Fruit fly (Drosophila melanogaster) whole organism, embryonic: ENCODE results near the gene CG7985.
A peak's percentile ranks its signal among the peaks of the same experiment; 100 is the strongest.

Experiments used
- Atf6 ChIP-seq: fragments of 200-800 bp; sonication (Bioruptor generic); IDR thresholded peaks from 2 replicates; pipeline ENCODE4 v1.3.6; 2022; ENCODE audit warnings: missing biosample characterization, missing genetic modification characterization
- B-H1 ChIP-seq: fragments of 200-800 bp; sonication (Bioruptor generic); IDR thresholded peaks from 3 replicates; pipeline ENCODE4 v1.3.6; 2022; ENCODE audit warnings: missing biosample characterization, missing genetic modification characterization
- BEAF-32 ChIP-seq: fragments of 200-800 bp; sonication (Bioruptor generic); optimal IDR thresholded peaks from 3 replicates; lab custom pipeline; 2017; ENCODE audit warnings: missing biosample characterization, missing genetic modification characterization, mild to moderate bottlenecking, moderate library complexity, missing genetic modification reagents
- CG10565 ChIP-seq: fragments of 200-800 bp; sonication (Bioruptor generic); optimal IDR thresholded peaks from 3 replicates; lab custom pipeline; 2016; ENCODE audit warnings: missing biosample characterization, mild to moderate bottlenecking, missing genetic modification characterization
- CG10654 ChIP-seq: fragments of 200-800 bp; sonication (Bioruptor generic); optimal IDR thresholded peaks from 2 replicates; lab custom pipeline; 2016; ENCODE audit warnings: missing biosample characterization, missing genetic modification characterization
- CG11398 ChIP-seq: fragments of 200-800 bp; sonication (Bioruptor generic); optimal IDR thresholded peaks from 2 replicates; lab custom pipeline; 2016; ENCODE audit warnings: missing biosample characterization, missing genetic modification characterization
- CG11504 ChIP-seq: fragments of 200-800 bp; sonication (Bioruptor generic); optimal IDR thresholded peaks from 3 replicates; lab custom pipeline; 2019; ENCODE audit warnings: missing biosample characterization, mild to moderate bottlenecking, missing genetic modification characterization, moderate library complexity
- CG11560 ChIP-seq: fragments of 200-800 bp; sonication (Bioruptor generic); IDR thresholded peaks from 3 replicates; pipeline ENCODE4 v1.3.6; 2022; ENCODE audit warnings: missing biosample characterization, missing genetic modification characterization
- CG12659 ChIP-seq: fragments of 200-800 bp; sonication (Bioruptor generic); optimal IDR thresholded peaks from 3 replicates; lab custom pipeline; 2017; ENCODE audit warnings: mild to moderate bottlenecking, missing biosample characterization, missing genetic modification reagents, missing genetic modification characterization
- CG12942 ChIP-seq: fragments of 200-800 bp; sonication (Bioruptor generic); optimal IDR thresholded peaks from 3 replicates; lab custom pipeline; 2016; ENCODE audit warnings: missing biosample characterization, missing genetic modification characterization
- CG13123 ChIP-seq: fragments of 200-800 bp; sonication (Bioruptor generic); optimal IDR thresholded peaks from 2 replicates; lab custom pipeline; 2016; ENCODE audit warnings: missing biosample characterization, missing genetic modification characterization
- CG13424 ChIP-seq: fragments of 200-800 bp; sonication (Bioruptor generic); optimal IDR thresholded peaks from 2 replicates; lab custom pipeline; 2019; ENCODE audit warnings: missing biosample characterization, mild to moderate bottlenecking, missing genetic modification characterization, moderate library complexity
- CG13775 ChIP-seq: fragments of 200-800 bp; sonication (Bioruptor generic); optimal IDR thresholded peaks from 3 replicates; lab custom pipeline; 2017; ENCODE audit warnings: missing biosample characterization, mild to moderate bottlenecking, missing genetic modification characterization
- CG17802 ChIP-seq: fragments of 200-800 bp; sonication (Bioruptor generic); optimal IDR thresholded peaks from 2 replicates; lab custom pipeline; 2018; ENCODE audit warnings: missing biosample characterization, mild to moderate bottlenecking, missing genetic modification characterization, moderate library complexity
- CG18599 ChIP-seq: fragments of 200-800 bp; sonication (Bioruptor generic); optimal IDR thresholded peaks from 3 replicates; lab custom pipeline; 2017; ENCODE audit warnings: missing biosample characterization, missing genetic modification characterization, mild to moderate bottlenecking, moderate library complexity, missing genetic modification reagents
- CG2129 ChIP-seq: fragments of 200-800 bp; sonication (Bioruptor generic); IDR thresholded peaks from 2 replicates; pipeline ENCODE4 v1.3.6; 2022; ENCODE audit warnings: missing biosample characterization, missing genetic modification characterization; ENCODE audit not compliant: partially characterized antibody
- CG2678 ChIP-seq: fragments of 200-800 bp; sonication (Bioruptor generic); optimal IDR thresholded peaks from 3 replicates; lab custom pipeline; 2019; ENCODE audit warnings: missing biosample characterization, mild to moderate bottlenecking, missing genetic modification characterization, moderate library complexity
- CG2889 ChIP-seq: fragments of 200-800 bp; sonication (Bioruptor generic); IDR thresholded peaks from 3 replicates; pipeline ENCODE4 v1.3.6; 2022; ENCODE audit warnings: missing biosample characterization, missing genetic modification characterization
- CG30403 ChIP-seq: fragments of 200-800 bp; sonication (Bioruptor generic); optimal IDR thresholded peaks from 3 replicates; lab custom pipeline; 2016; ENCODE audit warnings: missing biosample characterization, missing genetic modification characterization
- CG3163 ChIP-seq: fragments of 200-800 bp; sonication (Bioruptor generic); optimal IDR thresholded peaks from 3 replicates; lab custom pipeline; 2016; ENCODE audit warnings: missing biosample characterization, missing genetic modification characterization
- CG4404 ChIP-seq: fragments of 200-800 bp; sonication (Bioruptor generic); IDR thresholded peaks from 2 replicates; pipeline ENCODE4 v1.3.6; 2022; ENCODE audit warnings: missing biosample characterization, missing genetic modification characterization
- CG7786 ChIP-seq: fragments of 200-800 bp; sonication (Bioruptor generic); optimal IDR thresholded peaks from 2 replicates; lab custom pipeline; 2016; ENCODE audit warnings: missing biosample characterization, missing genetic modification characterization
- CG9817 ChIP-seq: fragments of 200-800 bp; sonication (Bioruptor generic); optimal IDR thresholded peaks from 2 replicates; lab custom pipeline; 2018; ENCODE audit warnings: missing biosample characterization, mild to moderate bottlenecking, missing genetic modification characterization, moderate library complexity
- CkIIα-i1 ChIP-seq: fragments of 200-800 bp; sonication (Bioruptor generic); IDR thresholded peaks from 2 replicates; pipeline ENCODE4 v1.3.6; 2022; ENCODE audit warnings: missing biosample characterization, missing genetic modification characterization
- Dbx ChIP-seq: fragments of 200-800 bp; sonication (Bioruptor generic); IDR thresholded peaks from 3 replicates; pipeline ENCODE4 v1.3.6; 2022; ENCODE audit warnings: missing biosample characterization, missing genetic modification characterization
- Doc3 ChIP-seq: fragments of 200-800 bp; sonication (Bioruptor generic); IDR thresholded peaks from 3 replicates; pipeline ENCODE4 v1.3.6; 2022; ENCODE audit warnings: missing biosample characterization, missing genetic modification characterization; ENCODE audit not compliant: partially characterized antibody
- Dref ChIP-seq: fragments of 200-800 bp; sonication (Bioruptor generic); IDR thresholded peaks from 2 replicates; pipeline ENCODE4 v1.3.6; 2022; ENCODE audit warnings: missing biosample characterization, missing genetic modification characterization
- Drgx ChIP-seq: fragments of 200-800 bp; sonication (Bioruptor generic); IDR thresholded peaks from 2 replicates; pipeline ENCODE4 v1.3.6; 2022; ENCODE audit warnings: missing biosample characterization, missing genetic modification characterization
- E2f2 ChIP-seq: fragments of 200-800 bp; sonication (Bioruptor generic); IDR thresholded peaks from 2 replicates; pipeline ENCODE4 v1.3.6; 2022; ENCODE audit warnings: missing biosample characterization, missing genetic modification characterization
- Eip74EF ChIP-seq, 2 experiments: fragments of 200-800 bp in 1 of 2; fragments of >200 bp in 1 of 2; sonication (Bioruptor generic) in 1 of 2; optimal IDR thresholded peaks; 2 replicates each; lab custom pipeline; 2017 to 2019; ENCODE audit warnings: missing biosample characterization in 2 of 2, missing genetic modification characterization in 2 of 2, mild to moderate bottlenecking in 1 of 2, moderate library complexity in 1 of 2
- Ets65A ChIP-seq: fragments of 200-800 bp; sonication (Bioruptor generic); peaks from one replicate; lab custom pipeline; 2016; ENCODE audit warnings: missing biosample characterization, missing genetic modification characterization
- Gug ChIP-seq: fragments of 200-800 bp; sonication (Bioruptor generic); IDR thresholded peaks from 4 replicates; pipeline ENCODE4 v1.3.6; 2022; ENCODE audit warnings: missing biosample characterization, missing genetic modification characterization
- PHDP ChIP-seq: fragments of 200-800 bp; sonication (Bioruptor generic); optimal IDR thresholded peaks from 3 replicates; lab custom pipeline; 2018; ENCODE audit warnings: missing biosample characterization, mild to moderate bottlenecking, missing genetic modification characterization, moderate library complexity
- Sry-β ChIP-seq: fragments of 200-800 bp; sonication (Bioruptor generic); optimal IDR thresholded peaks from 2 replicates; lab custom pipeline; 2018; ENCODE audit warnings: missing biosample characterization, mild to moderate bottlenecking, missing genetic modification characterization, moderate library complexity
- ac ChIP-seq: fragments of 200-800 bp; sonication (Bioruptor generic); optimal IDR thresholded peaks from 3 replicates; lab custom pipeline; 2017; ENCODE audit warnings: missing biosample characterization, mild to moderate bottlenecking, missing genetic modification characterization
- ash1 ChIP-seq: fragments of 200-800 bp; sonication (Bioruptor generic); optimal IDR thresholded peaks from 2 replicates; lab custom pipeline; 2018; ENCODE audit warnings: missing biosample characterization, mild to moderate bottlenecking, missing genetic modification characterization
- cas ChIP-seq: fragments of 200-800 bp; sonication (Bioruptor generic); IDR thresholded peaks from 2 replicates; pipeline ENCODE4 v1.3.6; 2022; ENCODE audit warnings: missing biosample characterization, missing genetic modification characterization
- crc ChIP-seq: fragments of 200-800 bp; sonication (Bioruptor generic); optimal IDR thresholded peaks from 2 replicates; lab custom pipeline; 2016; ENCODE audit warnings: missing biosample characterization, missing genetic modification characterization
- danr ChIP-seq: fragments of 200-800 bp; sonication (Bioruptor generic); IDR thresholded peaks from 2 replicates; pipeline ENCODE4 v1.3.6; 2022; ENCODE audit warnings: missing biosample characterization, missing genetic modification characterization
- inv ChIP-seq: fragments of 200-800 bp; sonication (Bioruptor generic); IDR thresholded peaks from 2 replicates; pipeline ENCODE4 v1.3.6; 2022; ENCODE audit warnings: missing biosample characterization, missing genetic modification characterization; ENCODE audit not compliant: partially characterized antibody
- jumu ChIP-seq: fragments of 200-800 bp; sonication (Bioruptor generic); optimal IDR thresholded peaks from 3 replicates; lab custom pipeline; 2016; ENCODE audit warnings: missing biosample characterization, missing genetic modification characterization
- klu ChIP-seq: fragments of 200-800 bp; sonication (Bioruptor generic); IDR thresholded peaks from 2 replicates; pipeline ENCODE4 v1.3.6; 2022; ENCODE audit warnings: missing biosample characterization, missing genetic modification characterization
- kni ChIP-seq: fragments of 200-800 bp; sonication (Bioruptor generic); optimal IDR thresholded peaks from 3 replicates; lab custom pipeline; 2017; ENCODE audit warnings: mild to moderate bottlenecking, missing biosample characterization, missing genetic modification reagents, missing genetic modification characterization
- org-1 ChIP-seq: fragments of 200-800 bp; sonication (Bioruptor generic); optimal IDR thresholded peaks from 2 replicates; lab custom pipeline; 2017; ENCODE audit warnings: missing biosample characterization, missing genetic modification characterization
- phol ChIP-seq: fragments of 200-800 bp; sonication (Bioruptor generic); optimal IDR thresholded peaks from 3 replicates; lab custom pipeline; 2018; ENCODE audit warnings: missing biosample characterization, mild to moderate bottlenecking, missing genetic modification characterization, moderate library complexity
- pnt ChIP-seq: fragments of 200-800 bp; sonication (Bioruptor generic); optimal IDR thresholded peaks from 3 replicates; lab custom pipeline; 2016; ENCODE audit warnings: missing biosample characterization, missing genetic modification characterization
- toy ChIP-seq: fragments of 200-800 bp; sonication (Bioruptor generic); IDR thresholded peaks from 2 replicates; pipeline ENCODE4 v1.3.6; 2022; ENCODE audit warnings: missing biosample characterization, missing genetic modification characterization
- z ChIP-seq: fragments of 200-800 bp; sonication (Bioruptor generic); IDR thresholded peaks from 3 replicates; pipeline ENCODE4 v1.3.6; 2022; ENCODE audit warnings: missing biosample characterization, missing genetic modification characterization
- zen ChIP-seq: fragments of 200-800 bp; sonication (Bioruptor generic); optimal IDR thresholded peaks from 3 replicates; lab custom pipeline; 2018; ENCODE audit warnings: missing biosample characterization, mild to moderate bottlenecking, missing genetic modification characterization, moderate library complexity
- zfh1 ChIP-seq: fragments of 200-800 bp; sonication (Bioruptor generic); IDR thresholded peaks from 3 replicates; pipeline ENCODE4 v1.3.6; 2022; ENCODE audit warnings: missing biosample characterization, missing genetic modification characterization

CG7985 gene

dm6 chr3R:18220211-18220749 is 20.6 kb downstream of the CG7985 start, which contains the start of the genes CG7988 and CG7183 (continued):
- TF ChIP-seq CG17802 (tag; lab: Kevin White, UChicago) (peak; percentile 86), PHDP (tag; lab: Kevin White, UChicago) (peak; percentile 98), E2f2 (GFP tag; lab: Robert Waterston, UW) (peak; percentile 83), CG13775 (peak; percentile 98), inv (no peak), kni (peak; percentile 50), jumu (peak; percentile 93), CG12659 (GFP tag; lab: Kevin White, UChicago) (peak; percentile 98), zen (tag; lab: Kevin White, UChicago) (peak; percentile 98), org-1 (peak; percentile 93), CG13424 (peak; percentile 99), Drgx (GFP tag; lab: Robert Waterston, UW) (peak; percentile 98), Dbx (GFP tag; lab: Robert Waterston, UW) (peak; percentile 98), Gug (GFP tag; lab: Robert Waterston, UW) (peak; percentile 95), CG2889 (GFP tag; lab: Robert Waterston, UW) (peak; percentile 98), CG11560 (tag; lab: Robert Waterston, UW) (peak; percentile 90), phol (tag; lab: Kevin White, UChicago) (peak; percentile 98), BEAF-32 (GFP tag; lab: Kevin White, UChicago) (peak; percentile 38), CG10654 (GFP tag; lab: Kevin White, UChicago) (peak; percentile 97), Atf6 (GFP tag; lab: Robert Waterston, UW) (peak; percentile 97), CG3163 (GFP tag; lab: Kevin White, UChicago) (peak; percentile 78), CG2678 (tag; lab: Kevin White, UChicago) (peak; percentile 98), CG9817 (peak; percentile 98), B-H1 (peak; percentile 98), Eip74EF (GFP tag; optimal IDR thresholded peaks at IDR 0.05; lab: Kevin White, UChicago) (peak in 1 of 2 experiments; percentile 97), CkIIα-i1 (GFP tag; lab: Robert Waterston, UW) (peak; percentile 67), Ets65A (GFP tag; lab: Kevin White, UChicago) (peak; percentile 97), Doc3 (no peak), crc (peak; percentile 90), klu (peak; percentile 97), CG12942 (GFP tag; lab: Kevin White, UChicago) (peak; percentile 97), z (GFP tag; lab: Robert Waterston, UW) (peak; percentile 74; the same call in 1 of the 3 replicates), CG30403 (GFP tag; lab: Kevin White, UChicago) (peak; percentile 99), CG2129 (GFP tag; lab: Robert Waterston, UW) (no peak), CG11398 (peak; percentile 84), ac (GFP tag; lab: Kevin White, UChicago) (peak; percentile 79), CG7786 (GFP tag; lab: Kevin White, UChicago) (peak; percentile 93), CG13123 (GFP tag; lab: Kevin White, UChicago) (peak; percentile 97), ash1 (GFP tag; lab: Kevin White, UChicago) (no peak), CG11504 (tag; lab: Kevin White, UChicago) (peak; percentile 97), Sry-β (peak; percentile 65), toy (peak; percentile 95), zfh1 (GFP tag; lab: Robert Waterston, UW) (peak; percentile 99), Dref (GFP tag; lab: Robert Waterston, UW) (peak; percentile 38; the same call in 1 of the 2 replicates), CG10565 (GFP tag; lab: Kevin White, UChicago) (peak; percentile 87), danr (GFP tag; lab: Robert Waterston, UW) (peak; percentile 96), CG4404 (GFP tag; lab: Robert Waterston, UW) (peak; percentile 98), cas (GFP tag; lab: Robert Waterston, UW) (peak; percentile 95), CG18599 (GFP tag; lab: Kevin White, UChicago) (peak; percentile 96), pnt (GFP tag; lab: Kevin White, UChicago) (peak; percentile 95)
